Worm (Caenorhabditis elegans): ENCODE measurements around the gene C40A11.4.

DNA sequence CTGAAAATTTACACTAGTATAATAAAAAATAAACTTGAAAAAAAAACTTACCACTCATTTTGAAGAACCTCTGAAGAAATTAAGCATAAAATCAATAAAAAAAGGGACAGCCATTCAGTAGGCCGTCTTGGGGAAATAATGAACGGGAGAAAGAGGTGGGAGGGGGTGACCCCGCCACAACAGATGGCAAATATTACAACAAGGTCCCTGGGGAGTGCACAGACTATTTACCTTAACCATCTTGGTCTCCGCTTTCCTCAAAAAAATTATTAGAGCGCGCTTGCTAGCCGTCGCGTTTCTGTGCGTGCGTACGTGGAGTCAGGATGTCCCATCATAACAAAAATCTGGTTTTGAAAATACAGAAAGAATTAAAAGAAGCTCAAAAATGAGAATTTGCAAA, 45.2 kb upstream of the C40A11.4 start, which contains the start of gene T16A1.10:
- TF ChIP-seq lin-39 (tag; optimal IDR thresholded peaks at IDR 0.05) (no peak), zag-1 (tag; optimal IDR thresholded peaks at IDR 0.05) (no peak), unc-62 (GFP tag; optimal IDR thresholded peaks at IDR 0.05) (no peak), nhr-28 (tag; optimal IDR thresholded peaks at IDR 0.05) (no peak), lsy-12 (tag; optimal IDR thresholded peaks at IDR 0.05) (no peak), aly-2 (tag; optimal IDR thresholded peaks at IDR 0.05) (no peak), nhr-76 (tag; optimal IDR thresholded peaks at IDR 0.05) (no peak), nhr-43 (tag; optimal IDR thresholded peaks at IDR 0.05; ENCODE audit: poor library complexity, severe bottlenecking) (no peak), mml-1 (tag; optimal IDR thresholded peaks at IDR 0.05) (no peak), nhr-11 (tag; optimal IDR thresholded peaks at IDR 0.05) (no peak)

All from whole organism, L3 larva.